Worm (Caenorhabditis elegans): ENCODE results near the gene srg-25.

DNA sequence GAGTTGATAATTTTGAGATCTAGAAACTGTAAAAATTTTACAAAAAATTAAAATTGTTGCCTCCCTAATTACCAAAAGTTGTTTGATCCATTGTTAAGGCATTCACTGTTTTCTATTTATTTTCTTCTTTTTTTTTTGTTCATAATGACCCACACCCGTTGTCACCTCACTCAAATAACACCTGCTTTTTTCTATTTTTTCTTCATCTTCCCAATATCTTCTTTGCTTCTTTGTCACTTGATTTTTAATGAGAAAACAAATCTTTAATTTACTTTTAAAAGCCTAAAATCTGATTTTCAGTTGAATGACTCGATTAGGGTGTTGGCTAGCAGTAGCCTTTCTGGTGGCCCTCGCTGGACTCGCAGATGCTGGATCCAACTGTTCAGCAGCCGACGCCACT lies 41.9 kb downstream of the srg-25 start, which contains the start of gene ncx-2:
- TF ChIP-seq nhr-11 (tag; optimal IDR thresholded peaks at IDR 0.05) (no peak), nhr-76 (tag; optimal IDR thresholded peaks at IDR 0.05) (no peak), saeg-2 (GFP tag; IDR thresholded peaks at IDR 0.05) (no peak), ctbp-1 (GFP tag; IDR thresholded peaks at IDR 0.05) (no peak), ztf-11 (tag; optimal IDR thresholded peaks at IDR 0.05) (no peak)

All from whole organism, L4 larva.